Worm (Caenorhabditis elegans) whole organism, midembryonic: ENCODE data around the gene R09E10.1.

Experiments
- flt-1 ChIP-seq: fragments of 200-800 bp; sonication (Bioruptor generic); IDR thresholded peaks from 2 replicates; pipeline ENCODE4 v1.3.6; 2022; ENCODE audit warnings: missing genetic modification characterization, missing compliant biosample characterization
- ref-1 ChIP-seq: fragments of 200-800 bp; sonication (Bioruptor generic); conservative IDR thresholded peaks from 2 replicates; pipeline ENCODE4 v1.3.6; 2022; ENCODE audit warnings: missing genetic modification reagents, missing genetic modification characterization, missing compliant biosample characterization
- ztf-23 ChIP-seq: fragments of 200-800 bp; sonication (Bioruptor generic); IDR thresholded peaks from 2 replicates; pipeline ENCODE4 v1.3.6; 2022; ENCODE audit warnings: missing genetic modification reagents, missing genetic modification characterization, missing compliant biosample characterization

- TF ChIP-seq flt-1 (GFP tag; lab: Robert Waterston, UW) (no peak), ref-1 (no peak), ztf-23 (GFP tag; lab: Robert Waterston, UW) (no peak)
These were observed 19.8 kb upstream of the R09E10.1 start for ce11 chrIV:10342361-10342706.
